Fruit fly (Drosophila melanogaster): ENCODE measurements around the gene mrva.

- TF ChIP-seq ovo (GFP tag; optimal IDR thresholded peaks at IDR 0.05) (peak; percentile 26), Crg-1 (GFP tag; optimal IDR thresholded peaks at IDR 0.05) (no peak), CG11617 (GFP tag; optimal IDR thresholded peaks at IDR 0.05) (no peak), CG7045 (GFP tag; optimal IDR thresholded peaks at IDR 0.05) (peak; percentile 32), cic (GFP tag; optimal IDR thresholded peaks at IDR 0.05) (peak; percentile 86), tj (GFP tag; optimal IDR thresholded peaks at IDR 0.05) (peak; percentile 88), pad (GFP tag; optimal IDR thresholded peaks at IDR 0.05) (peak; percentile 57), Clk (GFP tag; optimal IDR thresholded peaks at IDR 0.05) (no peak), Mnt (GFP tag; optimal IDR thresholded peaks at IDR 0.05) (peak; percentile 93)
These were observed 32.5 kb upstream of the mrva start for dm6 chr3L:7361095-7361522.

All from whole organism, adult.